Fruit fly (Drosophila melanogaster) whole organism, embryonic: ENCODE results near the gene CG17768.

Source experiments
- Abd-B ChIP-seq: fragments of 200-800 bp; sonication (Bioruptor generic); optimal IDR thresholded peaks from 2 replicates; lab custom pipeline; 2018; ENCODE audit warnings: missing biosample characterization, mild to moderate bottlenecking, missing genetic modification characterization, moderate library complexity
- Aef1 ChIP-seq: fragments of 200-800 bp; sonication (Bioruptor generic); IDR thresholded peaks from 3 replicates; pipeline ENCODE4 v1.3.6; 2022; ENCODE audit warnings: missing biosample characterization, missing genetic modification characterization
- Asciz ChIP-seq: fragments of 200-800 bp; sonication (Bioruptor generic); optimal IDR thresholded peaks from 2 replicates; lab custom pipeline; 2017; ENCODE audit warnings: missing biosample characterization, mild to moderate bottlenecking, missing genetic modification characterization, missing genetic modification reagents
- B-H2 ChIP-seq: fragments of 200-800 bp; sonication (Bioruptor generic); optimal IDR thresholded peaks from 2 replicates; lab custom pipeline; 2018; ENCODE audit warnings: missing biosample characterization, mild to moderate bottlenecking, missing genetic modification characterization
- CG10321 ChIP-seq: fragments of 200-800 bp; sonication (Bioruptor generic); IDR thresholded peaks from 2 replicates; pipeline ENCODE4 v1.3.6; 2022; ENCODE audit warnings: missing biosample characterization, missing genetic modification characterization
- CG11723 ChIP-seq: fragments of 200-800 bp; sonication (Bioruptor generic); optimal IDR thresholded peaks from 2 replicates; lab custom pipeline; 2017; ENCODE audit warnings: missing biosample characterization, mild to moderate bottlenecking, missing genetic modification characterization
- CG13287 ChIP-seq: fragments of 200-800 bp; sonication (Bioruptor generic); IDR thresholded peaks from 2 replicates; pipeline ENCODE4 v1.3.6; 2022; ENCODE audit warnings: missing biosample characterization, missing genetic modification characterization; ENCODE audit not compliant: partially characterized antibody
- CG14050 ChIP-seq: fragments of 200-800 bp; sonication (Bioruptor generic); IDR thresholded peaks from 3 replicates; pipeline ENCODE4 v1.3.6; 2022; ENCODE audit warnings: missing biosample characterization, missing genetic modification characterization
- CG15073 ChIP-seq: fragments of 200-800 bp; sonication (Bioruptor generic); optimal IDR thresholded peaks from 2 replicates; lab custom pipeline; 2016; ENCODE audit warnings: missing biosample characterization, missing genetic modification characterization
- CG15696 ChIP-seq: fragments of 200-800 bp; sonication (Bioruptor generic); optimal IDR thresholded peaks from 2 replicates; lab custom pipeline; 2019; ENCODE audit warnings: missing biosample characterization, mild to moderate bottlenecking, missing genetic modification characterization, moderate library complexity
- CG1603 ChIP-seq: fragments of 200-800 bp; sonication (Bioruptor generic); optimal IDR thresholded peaks from 2 replicates; lab custom pipeline; 2019; ENCODE audit warnings: missing biosample characterization, mild to moderate bottlenecking, missing genetic modification characterization, moderate library complexity
- CG17802 ChIP-seq: fragments of 200-800 bp; sonication (Bioruptor generic); optimal IDR thresholded peaks from 2 replicates; lab custom pipeline; 2018; ENCODE audit warnings: missing biosample characterization, mild to moderate bottlenecking, missing genetic modification characterization, moderate library complexity
- CG18262 ChIP-seq: fragments of 200-800 bp; optimal IDR thresholded peaks from 3 replicates; lab custom pipeline; 2019; ENCODE audit warnings: missing biosample characterization, mild to moderate bottlenecking, missing genetic modification characterization, moderate library complexity
- CG2116 ChIP-seq: fragments of 200-800 bp; sonication (Bioruptor generic); optimal IDR thresholded peaks from 3 replicates; lab custom pipeline; 2018; ENCODE audit warnings: missing biosample characterization, mild to moderate bottlenecking, missing genetic modification characterization
- CG2875 ChIP-seq: fragments of 200-800 bp; sonication (Bioruptor generic); optimal IDR thresholded peaks from 2 replicates; lab custom pipeline; 2017; ENCODE audit warnings: missing biosample characterization, mild to moderate bottlenecking, missing genetic modification characterization, missing genetic modification reagents
- CG4282 ChIP-seq: fragments of 200-800 bp; sonication (Bioruptor generic); optimal IDR thresholded peaks from 2 replicates; lab custom pipeline; 2016; ENCODE audit warnings: missing biosample characterization, missing genetic modification characterization
- CG7271 ChIP-seq: fragments of 200-800 bp; sonication (Bioruptor generic); optimal IDR thresholded peaks from 2 replicates; lab custom pipeline; 2018; ENCODE audit warnings: missing biosample characterization, mild to moderate bottlenecking, missing genetic modification characterization, moderate library complexity
- CG7745 ChIP-seq: fragments of 200-800 bp; sonication (Bioruptor generic); optimal IDR thresholded peaks from 2 replicates; lab custom pipeline; 2018; ENCODE audit warnings: missing biosample characterization, mild to moderate bottlenecking, missing genetic modification characterization, moderate library complexity
- CG7928 ChIP-seq: fragments of 200-800 bp; sonication (Bioruptor generic); optimal IDR thresholded peaks from 2 replicates; lab custom pipeline; 2017; ENCODE audit warnings: missing biosample characterization, mild to moderate bottlenecking, missing genetic modification characterization
- CG7987 ChIP-seq: fragments of 200-800 bp; sonication (Bioruptor generic); optimal IDR thresholded peaks from 2 replicates; lab custom pipeline; 2018; ENCODE audit warnings: missing biosample characterization, mild to moderate bottlenecking, missing genetic modification characterization, moderate library complexity
- CG8290 ChIP-seq, 3 experiments: fragments of 200-800 bp; sonication (Bioruptor generic); optimal IDR thresholded peaks; 2 replicates each; lab custom pipeline; 2016 to 2019; ENCODE audit warnings: missing biosample characterization in 3 of 3, missing genetic modification characterization in 3 of 3, mild to moderate bottlenecking in 2 of 3, moderate library complexity in 1 of 3
- CG9932 ChIP-seq: fragments of 200-800 bp; sonication (Bioruptor generic); IDR thresholded peaks from 2 replicates; pipeline ENCODE4 v1.3.6; 2022; ENCODE audit warnings: missing biosample characterization, missing genetic modification characterization
- Dbx ChIP-seq: fragments of 200-800 bp; sonication (Bioruptor generic); IDR thresholded peaks from 3 replicates; pipeline ENCODE4 v1.3.6; 2022; ENCODE audit warnings: missing biosample characterization, missing genetic modification characterization
- Hr51 ChIP-seq, 2 experiments: fragments of 200-800 bp; sonication (Bioruptor generic); optimal IDR thresholded peaks; 2 replicates in 1 of 2; 3 replicates in 1 of 2; lab custom pipeline; 2016 to 2018; ENCODE audit warnings: missing biosample characterization in 2 of 2, missing genetic modification characterization in 2 of 2, mild to moderate bottlenecking in 1 of 2, moderate library complexity in 1 of 2
- Lhr ChIP-seq: fragments of 200-800 bp; sonication (Bioruptor generic); optimal IDR thresholded peaks from 3 replicates; lab custom pipeline; 2017; ENCODE audit warnings: mild to moderate bottlenecking, missing biosample characterization, missing genetic modification reagents, missing genetic modification characterization
- MBD-R2 ChIP-seq: fragments of 200-800 bp; sonication (Bioruptor generic); IDR thresholded peaks from 2 replicates; pipeline ENCODE4 v1.3.6; 2022; ENCODE audit warnings: missing biosample characterization, missing genetic modification characterization
- Max ChIP-seq: fragments of 200-800 bp; sonication (Bioruptor generic); optimal IDR thresholded peaks from 2 replicates; lab custom pipeline; 2016; ENCODE audit warnings: missing biosample characterization, mild to moderate bottlenecking, missing genetic modification characterization
- NfI ChIP-seq: fragments of 200-800 bp; sonication (Bioruptor generic); optimal IDR thresholded peaks from 3 replicates; lab custom pipeline; 2018; ENCODE audit warnings: missing biosample characterization, mild to moderate bottlenecking, missing genetic modification characterization, moderate library complexity
- PHDP ChIP-seq: fragments of 200-800 bp; sonication (Bioruptor generic); optimal IDR thresholded peaks from 3 replicates; lab custom pipeline; 2018; ENCODE audit warnings: missing biosample characterization, mild to moderate bottlenecking, missing genetic modification characterization, moderate library complexity
- Sox100B ChIP-seq: fragments of 200-800 bp; sonication (Bioruptor generic); optimal IDR thresholded peaks from 3 replicates; lab custom pipeline; 2018; ENCODE audit warnings: missing biosample characterization, mild to moderate bottlenecking, missing genetic modification characterization
- Sry-β ChIP-seq: fragments of 200-800 bp; sonication (Bioruptor generic); optimal IDR thresholded peaks from 2 replicates; lab custom pipeline; 2018; ENCODE audit warnings: missing biosample characterization, mild to moderate bottlenecking, missing genetic modification characterization, moderate library complexity
- Xrp1 ChIP-seq: fragments of 200-800 bp; sonication (Bioruptor generic); IDR thresholded peaks from 2 replicates; pipeline ENCODE4 v1.3.6; 2022; ENCODE audit warnings: missing biosample characterization, missing genetic modification characterization
- YL-1 ChIP-seq: fragments of 200-800 bp; sonication (Bioruptor generic); optimal IDR thresholded peaks from 3 replicates; lab custom pipeline; 2017; ENCODE audit warnings: missing biosample characterization, mild to moderate bottlenecking, missing genetic modification characterization
- crp ChIP-seq, 2 experiments: fragments of 200-800 bp; sonication (Bioruptor generic); optimal IDR thresholded peaks; 2 replicates in 1 of 2; 3 replicates in 1 of 2; lab custom pipeline; 2017; ENCODE audit warnings: missing biosample characterization in 2 of 2, missing genetic modification characterization in 2 of 2, mild to moderate bottlenecking in 1 of 2, moderate library complexity in 1 of 2
- disco-r ChIP-seq: fragments of 200-800 bp; sonication (Bioruptor generic); optimal IDR thresholded peaks from 2 replicates; lab custom pipeline; 2016; ENCODE audit warnings: missing biosample characterization, missing genetic modification characterization
- ewg ChIP-seq: fragments of 200-800 bp; sonication (Bioruptor generic); optimal IDR thresholded peaks from 3 replicates; lab custom pipeline; 2017; ENCODE audit warnings: mild to moderate bottlenecking, missing biosample characterization, missing genetic modification reagents, missing genetic modification characterization
- gce ChIP-seq: fragments of 200-800 bp; sonication (Bioruptor generic); IDR thresholded peaks from 3 replicates; pipeline ENCODE4 v1.3.6; 2022; ENCODE audit warnings: missing biosample characterization, missing genetic modification characterization
- gem ChIP-seq: fragments of 200-800 bp; sonication (Bioruptor generic); optimal IDR thresholded peaks from 2 replicates; lab custom pipeline; 2019; ENCODE audit warnings: missing biosample characterization, mild to moderate bottlenecking, missing genetic modification characterization, moderate library complexity
- gro ChIP-seq: fragments of 200-800 bp; sonication (Bioruptor generic); optimal IDR thresholded peaks from 2 replicates; lab custom pipeline; 2016; ENCODE audit warnings: missing biosample characterization, missing genetic modification characterization
- lmd ChIP-seq: fragments of 200-800 bp; sonication (Bioruptor generic); IDR thresholded peaks from 2 replicates; pipeline ENCODE4 v1.3.6; 2022; ENCODE audit warnings: missing biosample characterization, missing genetic modification characterization
- lov ChIP-seq, 2 experiments: fragments of 200-800 bp in 1 of 2; fragments of >200 bp in 1 of 2; sonication (Bioruptor generic) in 1 of 2; IDR thresholded peaks in 1 of 2; optimal IDR thresholded peaks in 1 of 2; 2 replicates in 1 of 2; 3 replicates in 1 of 2; pipeline versions ENCODE4 v1.3.6 to Lab custom; 2017 to 2022; ENCODE audit warnings: missing biosample characterization in 1 of 2, missing genetic modification characterization in 1 of 2
- nerfin-1 ChIP-seq: fragments of 200-800 bp; sonication (Bioruptor generic); optimal IDR thresholded peaks from 3 replicates; lab custom pipeline; 2019; ENCODE audit warnings: missing biosample characterization, mild to moderate bottlenecking, missing genetic modification characterization, moderate library complexity
- nom ChIP-seq: fragments of 200-800 bp; sonication (Bioruptor generic); optimal IDR thresholded peaks from 2 replicates; lab custom pipeline; 2017; ENCODE audit warnings: missing biosample characterization, missing genetic modification characterization, mild to moderate bottlenecking, moderate library complexity, missing genetic modification reagents
- phol ChIP-seq: fragments of 200-800 bp; sonication (Bioruptor generic); optimal IDR thresholded peaks from 3 replicates; lab custom pipeline; 2018; ENCODE audit warnings: missing biosample characterization, mild to moderate bottlenecking, missing genetic modification characterization, moderate library complexity
- pita ChIP-seq: fragments of 200-800 bp; sonication (Bioruptor generic); optimal IDR thresholded peaks from 2 replicates; lab custom pipeline; 2017; ENCODE audit warnings: missing biosample characterization, mild to moderate bottlenecking, missing genetic modification characterization
- ssp ChIP-seq: fragments of 200-800 bp; sonication (Bioruptor generic); IDR thresholded peaks from 2 replicates; pipeline ENCODE4 v1.3.6; 2022; ENCODE audit warnings: missing biosample characterization, missing genetic modification characterization
- trem ChIP-seq: fragments of 200-800 bp; optimal IDR thresholded peaks from 3 replicates; lab custom pipeline; 2019; ENCODE audit warnings: missing biosample characterization, mild to moderate bottlenecking, missing genetic modification characterization, moderate library complexity
- vvl ChIP-seq: fragments of 200-800 bp; sonication (Bioruptor generic); IDR thresholded peaks from 2 replicates; pipeline ENCODE4 v1.3.6; 2022; ENCODE audit warnings: missing biosample characterization, missing genetic modification characterization

CG17768 gene

DNA sequence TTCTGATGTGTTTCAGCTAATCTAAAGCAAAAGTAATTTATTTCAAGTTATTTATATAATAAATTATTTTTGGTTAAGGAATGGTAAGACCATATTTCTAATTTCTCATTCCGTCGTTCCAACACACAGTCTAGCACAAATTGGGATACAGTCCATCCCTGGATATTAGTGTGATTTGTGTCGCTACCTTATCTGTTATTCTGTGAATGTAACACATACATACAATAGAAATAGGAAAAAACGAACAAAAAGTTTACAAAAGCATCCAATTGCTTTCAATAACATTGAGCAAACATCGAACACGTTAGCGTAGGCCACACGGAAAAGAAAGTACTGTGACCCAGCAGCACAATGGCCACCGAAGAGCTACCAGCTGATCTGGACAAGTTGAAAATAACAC is 38.5 kb downstream of the CG17768 start, which contains the start of gene CG5056 (continued):
- no peak for TF ChIP-seq pita (GFP tag; lab: Kevin White, UChicago)
- peak; percentile 1 for TF ChIP-seq gro (GFP tag; lab: Kevin White, UChicago)
- TF ChIP-seq CG15696 (tag; lab: Kevin White, UChicago): peak; percentile 18
- peak; percentile 7 for TF ChIP-seq CG18262 (tag; lab: Kevin White, UChicago)
- peak; percentile 18 for TF ChIP-seq PHDP
- TF ChIP-seq CG2116 (GFP tag; lab: Kevin White, UChicago): peak; percentile 56
- peak; percentile 5 for TF ChIP-seq CG7987 (GFP tag; lab: Kevin White, UChicago)
- TF ChIP-seq CG9932: peak; percentile 36; the same call in 1 of the 2 replicates
- TF ChIP-seq gem (tag; lab: Kevin White, UChicago): no peak
- peak; percentile 85 for TF ChIP-seq MBD-R2 (GFP tag; lab: Robert Waterston, UW)
- TF ChIP-seq Hr51 (GFP tag; optimal IDR thresholded peaks at IDR 0.05; lab: Kevin White, UChicago): no peak
- TF ChIP-seq YL-1 (GFP tag; lab: Kevin White, UChicago): peak; percentile 78
- no peak for TF ChIP-seq Sox100B (GFP tag; lab: Kevin White, UChicago)
- TF ChIP-seq phol (tag; lab: Kevin White, UChicago): peak; percentile 40
- TF ChIP-seq CG10321: no peak
- TF ChIP-seq NfI: peak; percentile 28
- TF ChIP-seq CG11723 (GFP tag; lab: Kevin White, UChicago): peak; percentile 87
- peak; percentile 17; the same call in 1 of the 2 replicates for TF ChIP-seq Xrp1
- peak; percentile 44 for TF ChIP-seq nom (GFP tag; lab: Kevin White, UChicago)
- TF ChIP-seq lov (optimal IDR thresholded peaks at IDR 0.05; lab: Kevin White, UChicago): no peak
- TF ChIP-seq lov (GFP tag; IDR thresholded peaks at IDR 0.05; lab: Robert Waterston, UW): no peak
- peak; percentile 12 for TF ChIP-seq CG8290 (GFP tag; optimal IDR thresholded peaks at IDR 0.05; lab: Kevin White, UChicago)
- no peak for TF ChIP-seq CG8290 (tag; optimal IDR thresholded peaks at IDR 0.05; lab: Kevin White, UChicago)
- TF ChIP-seq trem (tag; lab: Kevin White, UChicago): peak; percentile 69
- peak; percentile 12 for TF ChIP-seq nerfin-1 (tag; lab: Kevin White, UChicago)
- TF ChIP-seq CG7928 (GFP tag; lab: Kevin White, UChicago): peak; percentile 95
- peak; percentile 16; the same call in 1 of the 2 replicates for TF ChIP-seq lmd (GFP tag; lab: Robert Waterston, UW)
- TF ChIP-seq B-H2 (GFP tag; lab: Kevin White, UChicago): no peak
- peak; percentile 50 for TF ChIP-seq Sry-β
- TF ChIP-seq Max (GFP tag; lab: Kevin White, UChicago): peak; percentile 17
- TF ChIP-seq CG13287 (GFP tag; lab: Robert Waterston, UW): 0 out of 2 replicates have a peak, but pooled peaks have one; percentile 39
- no peak for TF ChIP-seq CG14050 (GFP tag; lab: Robert Waterston, UW)
- no peak for TF ChIP-seq CG15073
- no peak for TF ChIP-seq Aef1 (GFP tag; lab: Robert Waterston, UW)
- no peak for TF ChIP-seq CG2875
- TF ChIP-seq gce (GFP tag; lab: Robert Waterston, UW): no peak
- TF ChIP-seq Lhr (GFP tag; lab: Kevin White, UChicago): peak; percentile 54
- TF ChIP-seq Abd-B (GFP tag; lab: Kevin White, UChicago): peak; percentile 36
- no peak for TF ChIP-seq disco-r (GFP tag; lab: Kevin White, UChicago)
- TF ChIP-seq CG7745 (tag; lab: Kevin White, UChicago): no peak
- peak; percentile 83 for TF ChIP-seq CG17802 (tag; lab: Kevin White, UChicago)
- TF ChIP-seq ssp: peak; percentile 39; the same call in 1 of the 2 replicates
- TF ChIP-seq CG7271 (tag; lab: Kevin White, UChicago): peak; percentile 11
- TF ChIP-seq crp (GFP tag; optimal IDR thresholded peaks at IDR 0.05; lab: Kevin White, UChicago): peak in 1 of 2 experiments; percentile 66
- peak; percentile 100 for TF ChIP-seq CG1603 (tag; lab: Kevin White, UChicago)
- no peak for TF ChIP-seq Dbx
- TF ChIP-seq vvl: 0 out of 2 replicates have a peak, but pooled peaks have one; percentile 28
- no peak for TF ChIP-seq Asciz (GFP tag; lab: Kevin White, UChicago)
- no peak for TF ChIP-seq CG4282 (GFP tag; lab: Kevin White, UChicago)
- peak; percentile 41 for TF ChIP-seq ewg
